Worm (Caenorhabditis elegans): ENCODE measurements around the gene rsp-7.

Gene rsp-7

DNA sequence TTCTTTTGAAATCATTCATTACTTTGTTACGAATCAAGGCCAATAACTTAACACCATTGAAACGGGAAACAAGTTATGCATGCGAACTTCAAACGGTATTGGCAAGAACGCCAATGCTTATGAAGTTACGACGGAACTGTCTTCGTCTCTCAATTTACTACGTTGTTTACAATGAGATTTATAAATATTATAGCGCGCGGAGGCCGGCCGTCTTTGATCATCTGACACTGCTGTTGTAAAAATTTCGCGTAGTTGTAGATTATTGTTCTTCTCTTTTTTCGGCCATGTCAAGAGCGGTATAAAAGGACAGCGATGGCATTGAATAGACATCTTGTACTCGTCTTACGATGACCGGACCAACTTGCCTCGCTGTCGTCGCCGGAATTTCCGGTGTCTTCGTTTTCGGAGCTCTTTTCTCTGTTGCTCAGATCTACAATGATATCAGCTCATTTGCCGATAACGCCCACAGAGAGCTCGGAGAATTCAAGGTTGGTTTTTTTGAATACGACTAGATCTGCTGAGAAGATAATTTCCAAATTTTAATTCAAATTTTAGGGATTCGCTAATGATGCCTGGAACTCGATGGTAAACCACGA lies 45.7 kb downstream of the rsp-7 start, which contains the start of gene col-39:
Gene col-39 (plus strand): TSS at position 342 of the 596 bp plus-strand sequence.
- TF ChIP-seq ztf-16 (tag; optimal IDR thresholded peaks at IDR 0.05) (no peak), unc-86 (tag; optimal IDR thresholded peaks at IDR 0.05) (no peak), npax-4 (tag; optimal IDR thresholded peaks at IDR 0.05) (no peak), odd-2 (tag; optimal IDR thresholded peaks at IDR 0.05) (no peak), hlh-13 (GFP tag; optimal IDR thresholded peaks at IDR 0.05) (no peak), ceh-14 (tag; optimal IDR thresholded peaks at IDR 0.05) (no peak), che-1 (tag; optimal IDR thresholded peaks at IDR 0.05) (no peak), ref-2 (tag; optimal IDR thresholded peaks at IDR 0.05) (no peak), syd-9 (tag; optimal IDR thresholded peaks at IDR 0.05) (no peak), C38D4.7 (GFP tag; optimal IDR thresholded peaks at IDR 0.05) (no peak), ceh-31 (tag; optimal IDR thresholded peaks at IDR 0.05) (no peak), fkh-6 (tag; optimal IDR thresholded peaks at IDR 0.05) (no peak)

DNA sequence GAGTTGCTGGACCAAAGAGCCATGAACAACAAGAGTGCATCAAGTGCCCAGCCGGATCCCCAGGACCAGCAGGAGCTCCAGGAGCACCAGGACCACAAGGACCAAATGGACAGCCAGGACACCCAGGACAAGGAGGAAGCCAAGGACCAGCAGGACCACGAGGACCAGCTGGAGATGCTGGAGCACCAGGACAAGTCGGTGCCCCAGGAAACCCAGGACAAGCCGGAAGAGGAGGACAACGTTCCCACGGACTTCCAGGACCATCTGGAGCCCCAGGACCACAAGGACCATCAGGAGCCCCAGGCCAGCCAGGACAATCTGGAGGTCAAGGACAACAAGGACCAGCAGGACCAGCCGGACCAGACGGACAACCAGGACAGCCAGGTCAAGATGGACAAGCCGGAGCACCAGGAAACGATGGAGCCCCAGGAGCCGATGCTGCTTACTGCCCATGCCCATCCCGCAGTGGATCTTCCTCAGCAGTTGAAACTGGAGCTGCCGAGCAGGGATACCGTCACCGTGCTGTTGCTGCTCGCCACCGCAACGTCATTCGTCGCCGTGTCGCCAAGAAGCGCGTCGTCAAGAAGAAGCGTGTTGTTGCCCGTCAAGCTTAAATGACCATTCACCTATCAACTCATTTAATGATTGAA lies 46.5 kb downstream of the rsp-7 start:
- TF ChIP-seq hlh-6 (tag; optimal IDR thresholded peaks at IDR 0.05) (peak; percentile 52), elt-4 (tag; optimal IDR thresholded peaks at IDR 0.05) (peak; percentile 50), hlh-13 (GFP tag; optimal IDR thresholded peaks at IDR 0.05) (no peak), C08G9.2 (tag; optimal IDR thresholded peaks at IDR 0.05) (peak; percentile 22)

DNA sequence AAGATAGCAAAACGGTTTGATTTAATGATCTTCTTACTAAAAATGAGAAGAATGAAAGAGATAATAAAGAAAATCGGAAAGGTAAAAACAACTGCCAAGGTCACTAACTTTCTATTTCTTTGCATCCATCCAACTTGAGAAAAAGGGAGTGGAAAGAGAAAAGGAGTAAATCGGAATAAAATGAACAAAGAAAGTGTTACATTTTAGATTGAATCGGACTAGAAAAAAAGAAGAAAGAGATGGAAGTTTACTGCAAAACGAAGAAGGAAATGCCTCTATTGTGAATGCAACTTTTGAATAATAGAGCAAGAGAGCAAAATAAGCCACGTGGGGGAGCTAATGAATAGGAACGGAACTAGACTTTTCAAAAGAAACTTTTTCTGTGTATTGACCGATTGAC lies 47.0 kb downstream of the rsp-7 start:
- TF ChIP-seq ttx-3 (tag; optimal IDR thresholded peaks at IDR 0.05) (no peak), ceh-2 (tag; optimal IDR thresholded peaks at IDR 0.05) (no peak), ceh-6 (GFP tag; optimal IDR thresholded peaks at IDR 0.05) (no peak), sox-4 (tag; optimal IDR thresholded peaks at IDR 0.05) (no peak), fax-1 (tag; optimal IDR thresholded peaks at IDR 0.05) (no peak), ceh-14 (tag; optimal IDR thresholded peaks at IDR 0.05) (no peak), unc-42 (tag; optimal IDR thresholded peaks at IDR 0.05) (no peak), ceh-18 (tag; optimal IDR thresholded peaks at IDR 0.05) (no peak), lin-11 (tag; optimal IDR thresholded peaks at IDR 0.05) (no peak), npax-4 (tag; optimal IDR thresholded peaks at IDR 0.05) (no peak), ceh-24 (tag; optimal IDR thresholded peaks at IDR 0.05) (no peak), Y22D7AL.16 (tag; optimal IDR thresholded peaks at IDR 0.05) (no peak)

DNA sequence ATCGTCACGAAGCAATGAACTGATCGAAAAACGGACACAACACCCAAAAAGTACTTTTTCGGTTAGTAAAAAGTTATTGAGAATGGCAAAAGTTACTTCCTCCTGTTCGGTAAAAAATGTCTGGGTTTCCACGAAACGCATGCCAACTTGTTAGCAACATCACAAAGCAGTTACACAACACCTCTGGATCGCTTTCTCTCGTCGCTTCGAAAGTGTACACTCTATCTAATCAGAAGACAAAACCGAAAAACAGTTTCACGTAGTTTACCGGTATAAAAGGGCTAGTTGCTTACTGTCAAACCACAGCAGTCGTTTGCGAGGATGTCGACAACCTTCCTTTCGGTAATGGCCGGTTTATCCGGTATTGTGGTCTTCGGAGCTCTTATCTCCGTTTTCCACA lies 47.9 kb downstream of the rsp-7 start, which contains the start of gene col-80:
Gene col-80 (plus strand): TSS at position 301 of the 400 bp plus-strand sequence.
- no peak for TF ChIP-seq pros-1 (tag; optimal IDR thresholded peaks at IDR 0.05)
- TF ChIP-seq ceh-18 (tag; optimal IDR thresholded peaks at IDR 0.05) = no peak
- no peak for TF ChIP-seq fkh-6 (tag; optimal IDR thresholded peaks at IDR 0.05)

DNA sequence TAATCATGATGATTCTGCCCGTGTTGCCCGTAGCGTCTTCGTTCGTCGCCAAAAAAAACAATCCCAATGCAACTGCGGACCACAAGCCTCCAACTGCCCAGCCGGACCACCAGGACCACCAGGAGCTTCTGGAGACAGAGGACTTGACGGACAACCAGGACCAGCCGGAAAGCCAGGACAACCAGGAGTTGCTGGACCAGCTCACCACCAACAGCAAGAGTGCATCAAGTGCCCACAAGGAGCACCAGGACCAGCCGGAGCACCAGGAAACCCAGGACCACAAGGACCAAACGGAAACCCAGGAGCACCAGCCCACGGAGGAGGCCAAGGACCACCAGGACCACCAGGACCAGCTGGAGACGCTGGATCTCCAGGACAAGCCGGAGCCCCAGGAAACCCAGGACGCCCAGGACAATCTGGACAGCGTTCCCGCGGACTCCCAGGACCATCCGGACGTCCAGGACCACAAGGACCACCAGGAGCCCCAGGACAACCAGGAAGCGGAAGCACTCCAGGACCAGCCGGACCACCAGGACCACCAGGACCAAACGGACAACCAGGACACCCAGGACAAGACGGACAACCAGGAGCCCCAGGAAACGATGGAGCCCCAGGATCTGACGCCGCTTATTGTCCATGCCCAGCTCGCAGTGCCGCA lies 48.6 kb downstream of the rsp-7 start:
- TF ChIP-seq nhr-232 (tag; optimal IDR thresholded peaks at IDR 0.05) (no peak), ceh-45 (GFP tag; IDR thresholded peaks at IDR 0.05) (no peak), pax-1 (tag; optimal IDR thresholded peaks at IDR 0.05) (no peak), eyg-1 (tag; optimal IDR thresholded peaks at IDR 0.05) (no peak), gmeb-2 (tag; optimal IDR thresholded peaks at IDR 0.05) (no peak), elt-4 (tag; optimal IDR thresholded peaks at IDR 0.05) (peak; percentile 85), lim-6 (tag; optimal IDR thresholded peaks at IDR 0.05) (no peak), unc-86 (tag; optimal IDR thresholded peaks at IDR 0.05) (no peak), C08G9.2 (tag; optimal IDR thresholded peaks at IDR 0.05) (no peak), ceh-14 (tag; optimal IDR thresholded peaks at IDR 0.05) (no peak), syd-9 (tag; optimal IDR thresholded peaks at IDR 0.05) (peak; percentile 5), pha-2 (tag; optimal IDR thresholded peaks at IDR 0.05) (no peak), ref-2 (tag; optimal IDR thresholded peaks at IDR 0.05) (no peak), hlh-13 (GFP tag; optimal IDR thresholded peaks at IDR 0.05) (no peak)
